Fruit fly (Drosophila melanogaster): ENCODE results near the gene slgA.

slgA gene

dm6 chrX:21357810-21358671 is 15.8 kb upstream of the slgA start, which contains the start of gene Septin1 (continued):
- TF ChIP-seq Awh (GFP tag; IDR thresholded peaks at IDR 0.05): no peak
- TF ChIP-seq Sin3A (optimal IDR thresholded peaks at IDR 0.05): peak; percentile 14
- TF ChIP-seq vfl (GFP tag; optimal IDR thresholded peaks at IDR 0.05): no peak
- TF ChIP-seq Rx (GFP tag; IDR thresholded peaks at IDR 0.05): no peak
- TF ChIP-seq mirr (GFP tag; optimal IDR thresholded peaks at IDR 0.05): no peak
- no peak for TF ChIP-seq D19A (tag; optimal IDR thresholded peaks at IDR 0.05)
- no peak for TF ChIP-seq Aef1 (GFP tag; IDR thresholded peaks at IDR 0.05)
- TF ChIP-seq Dp (GFP tag; optimal IDR thresholded peaks at IDR 0.05): peak; percentile 78
- no peak for TF ChIP-seq CG2678 (tag; optimal IDR thresholded peaks at IDR 0.05)
- no peak for TF ChIP-seq CG9727 (GFP tag; optimal IDR thresholded peaks at IDR 0.05)
- TF ChIP-seq cwo (GFP tag; optimal IDR thresholded peaks at IDR 0.05): no peak
- no peak for TF ChIP-seq Fer2 (tag; optimal IDR thresholded peaks at IDR 0.05)
- no peak for TF ChIP-seq CG11696 (GFP tag; IDR thresholded peaks at IDR 0.05)
- TF ChIP-seq Adf1 (GFP tag; IDR thresholded peaks at IDR 0.05): no peak
- no peak for TF ChIP-seq Hmx (GFP tag; optimal IDR thresholded peaks at IDR 0.05)
- TF ChIP-seq ERR (GFP tag; optimal IDR thresholded peaks at IDR 0.05): no peak
- no peak for TF ChIP-seq sug (tag; optimal IDR thresholded peaks at IDR 0.05)
- TF ChIP-seq Ravus (GFP tag; IDR thresholded peaks at IDR 0.05): no peak
- TF ChIP-seq lov (optimal IDR thresholded peaks at IDR 0.05): no peak
- TF ChIP-seq lov (GFP tag; IDR thresholded peaks at IDR 0.05): no peak
- TF ChIP-seq CG6854 (GFP tag; optimal IDR thresholded peaks at IDR 0.05): no peak
- peak; percentile 95 for TF ChIP-seq CTCF (GFP tag; optimal IDR thresholded peaks at IDR 0.05)
- no peak for TF ChIP-seq CG10462 (GFP tag; optimal IDR thresholded peaks at IDR 0.05)
- TF ChIP-seq CG1603 (tag; optimal IDR thresholded peaks at IDR 0.05): no peak
- TF ChIP-seq Gsc (GFP tag; IDR thresholded peaks at IDR 0.05): no peak
- TF ChIP-seq seq (GFP tag; IDR thresholded peaks at IDR 0.05): no peak
- no peak for TF ChIP-seq psq (GFP tag; optimal IDR thresholded peaks at IDR 0.05)
- TF ChIP-seq stwl (tag; optimal IDR thresholded peaks at IDR 0.05): peak; percentile 28
- no peak for TF ChIP-seq CG7372 (GFP tag; IDR thresholded peaks at IDR 0.05)
- peak; percentile 35 for TF ChIP-seq hkb (optimal IDR thresholded peaks at IDR 0.05)
- no peak for TF ChIP-seq hkb (GFP tag; IDR thresholded peaks at IDR 0.05)
- TF ChIP-seq Oaz (GFP tag; IDR thresholded peaks at IDR 0.05): no peak
- no peak for TF ChIP-seq bcd (GFP tag; optimal IDR thresholded peaks at IDR 0.05)
- TF ChIP-seq MTF-1 (GFP tag; optimal IDR thresholded peaks at IDR 0.05; ENCODE audit: borderline replicate concordance): no peak
- no peak for TF ChIP-seq lab (GFP tag; optimal IDR thresholded peaks at IDR 0.05)
- TF ChIP-seq Hr3 (GFP tag; optimal IDR thresholded peaks at IDR 0.05): no peak
- no peak for TF ChIP-seq Dip2 (GFP tag; IDR thresholded peaks at IDR 0.05)
- no peak for TF ChIP-seq CG11085 (GFP tag; IDR thresholded peaks at IDR 0.05)
- TF ChIP-seq CG14710 (tag; optimal IDR thresholded peaks at IDR 0.05): peak; percentile 57
- TF ChIP-seq CG10321 (GFP tag; IDR thresholded peaks at IDR 0.05): no peak
- TF ChIP-seq ssp (GFP tag; IDR thresholded peaks at IDR 0.05): no peak
- TF ChIP-seq ems (GFP tag; optimal IDR thresholded peaks at IDR 0.05): no peak
- no peak for TF ChIP-seq CG14860 (GFP tag; IDR thresholded peaks at IDR 0.05; ENCODE audit: partially characterized antibody)
- no peak for TF ChIP-seq Abd-B (GFP tag; optimal IDR thresholded peaks at IDR 0.05)
- peak; percentile 46 for TF ChIP-seq CG9437 (GFP tag; optimal IDR thresholded peaks at IDR 0.05)
- TF ChIP-seq exex (tag; optimal IDR thresholded peaks at IDR 0.05): no peak
- no peak for TF ChIP-seq twi (tag; optimal IDR thresholded peaks at IDR 0.05)
- peak; percentile 43 for TF ChIP-seq CG3847 (GFP tag; IDR thresholded peaks at IDR 0.05)
- peak in 1 of 2 experiments; percentile 18 for TF ChIP-seq Pdp1 (GFP tag; optimal IDR thresholded peaks at IDR 0.05)
- peak; percentile 66 for TF ChIP-seq Jarid2 (GFP tag; optimal IDR thresholded peaks at IDR 0.05)
- TF ChIP-seq CG1832 (GFP tag; optimal IDR thresholded peaks at IDR 0.05): no peak
- TF ChIP-seq CG11247 (GFP tag; IDR thresholded peaks at IDR 0.05): no peak

Data from whole organism, embryonic.